Worm (Caenorhabditis elegans): ENCODE results near the gene cyp-35C1.

- TF ChIP-seq unc-130 (GFP tag; optimal IDR thresholded peaks at IDR 0.05) (no peak), T26A8.4 (GFP tag; IDR thresholded peaks at IDR 0.05) (no peak), ces-1 (GFP tag; optimal IDR thresholded peaks at IDR 0.05) (no peak), zip-2 (tag; optimal IDR thresholded peaks at IDR 0.05) (no peak), fkh-10 (GFP tag; optimal IDR thresholded peaks at IDR 0.05) (no peak), aha-1 (tag) (peak; percentile 94), lsy-2 (tag; optimal IDR thresholded peaks at IDR 0.05) (no peak), dpl-1 (GFP tag; optimal IDR thresholded peaks at IDR 0.05) (no peak), lin-39 (tag; optimal IDR thresholded peaks at IDR 0.05) (no peak), hlh-30 (tag; optimal IDR thresholded peaks at IDR 0.05; ENCODE audit: insufficient read depth) (no peak)
These were observed 33.7 kb upstream of the cyp-35C1 start for ce11 chrV:13931952-13932351.

Measured in whole organism, L4 larva.